Fruit fly (Drosophila melanogaster): ENCODE data around the gene CG3345.
A peak's percentile ranks its signal among the peaks of the same experiment; 100 is the strongest.

CG3345 gene

dm6 chr2L:273603-274002 is 4.7 kb downstream of the CG3345 start, which contains the start of the genes mbm and CG11555 (continued):
- no peak for TF ChIP-seq CG17186 (GFP tag; optimal IDR thresholded peaks at IDR 0.05)
- no peak for TF ChIP-seq Aef1 (GFP tag; IDR thresholded peaks at IDR 0.05)
- no peak for TF ChIP-seq tin (GFP tag; optimal IDR thresholded peaks at IDR 0.05)
- TF ChIP-seq CG10431 (GFP tag; optimal IDR thresholded peaks at IDR 0.05) = no peak
- TF ChIP-seq dmrt11E (tag; optimal IDR thresholded peaks at IDR 0.05) = peak; percentile 38
- no peak for TF ChIP-seq onecut (GFP tag; IDR thresholded peaks at IDR 0.05)
- TF ChIP-seq Lim3 (GFP tag; IDR thresholded peaks at IDR 0.05) = no peak
- TF ChIP-seq bsh (GFP tag; optimal IDR thresholded peaks at IDR 0.05) = peak in 1 of 2 experiments; percentile 24
- TF ChIP-seq Trl (optimal IDR thresholded peaks at IDR 0.05) = no peak
- TF ChIP-seq Trl (GFP tag; optimal IDR thresholded peaks at IDR 0.05) = no peak
- no peak for TF ChIP-seq p53 (GFP tag; optimal IDR thresholded peaks at IDR 0.05)
- no peak for TF ChIP-seq sima (GFP tag; optimal IDR thresholded peaks at IDR 0.05)
- no peak for TF ChIP-seq pnt (GFP tag; optimal IDR thresholded peaks at IDR 0.05)
- TF ChIP-seq pho (GFP tag; optimal IDR thresholded peaks at IDR 0.05) = no peak
- TF ChIP-seq dpn (GFP tag; optimal IDR thresholded peaks at IDR 0.05) = peak in 1 of 2 experiments; percentile 19
- no peak for TF ChIP-seq CG10654 (GFP tag; optimal IDR thresholded peaks at IDR 0.05)
- no peak for TF ChIP-seq CG32767 (GFP tag; IDR thresholded peaks at IDR 0.05)
- TF ChIP-seq tap (tag; optimal IDR thresholded peaks at IDR 0.05) = no peak
- peak; percentile 79 for TF ChIP-seq bigmax (GFP tag; optimal IDR thresholded peaks at IDR 0.05)
- TF ChIP-seq emc (GFP tag; optimal IDR thresholded peaks at IDR 0.05) = no peak
- no peak for TF ChIP-seq Ets65A (GFP tag)
- peak in 1 of 3 experiments; percentile 15 for TF ChIP-seq lola (GFP tag; optimal IDR thresholded peaks at IDR 0.05)
- TF ChIP-seq az2 (GFP tag; optimal IDR thresholded peaks at IDR 0.05) = no peak
- TF ChIP-seq CG31224 (GFP tag; IDR thresholded peaks at IDR 0.05) = 0 out of 2 replicates have a peak, but pooled peaks have one; percentile 15
- TF ChIP-seq Nf-YA (GFP tag; IDR thresholded peaks at IDR 0.05) = no peak
- no peak for TF ChIP-seq gsb (GFP tag; IDR thresholded peaks at IDR 0.05)
- no peak for TF ChIP-seq ci (GFP tag; IDR thresholded peaks at IDR 0.05)
- no peak for TF ChIP-seq zfh1 (GFP tag; IDR thresholded peaks at IDR 0.05)
- TF ChIP-seq btn (GFP tag; optimal IDR thresholded peaks at IDR 0.05) = no peak
- TF ChIP-seq Side (GFP tag; optimal IDR thresholded peaks at IDR 0.05) = no peak
- peak; percentile 46 for TF ChIP-seq CG3995 (GFP tag; optimal IDR thresholded peaks at IDR 0.05)
- TF ChIP-seq seq (GFP tag; IDR thresholded peaks at IDR 0.05) = no peak
- no peak for TF ChIP-seq CG1792 (GFP tag; optimal IDR thresholded peaks at IDR 0.05)
- TF ChIP-seq CG6654 (GFP tag; optimal IDR thresholded peaks at IDR 0.05) = no peak
- no peak for TF ChIP-seq cato (GFP tag; optimal IDR thresholded peaks at IDR 0.05; ENCODE audit: borderline replicate concordance)
- no peak for TF ChIP-seq fd102C (GFP tag; optimal IDR thresholded peaks at IDR 0.05)
- TF ChIP-seq row (GFP tag; IDR thresholded peaks at IDR 0.05) = peak; percentile 80
- TF ChIP-seq CG3847 (GFP tag; IDR thresholded peaks at IDR 0.05) = no peak
- TF ChIP-seq phol (tag; optimal IDR thresholded peaks at IDR 0.05) = peak; percentile 56
- TF ChIP-seq CG10267 (tag; optimal IDR thresholded peaks at IDR 0.05) = peak; percentile 6
- TF ChIP-seq nau (GFP tag; optimal IDR thresholded peaks at IDR 0.05) = no peak
- TF ChIP-seq B-H1 (GFP tag; IDR thresholded peaks at IDR 0.05) = no peak
- peak; percentile 60 for TF ChIP-seq grau (tag; optimal IDR thresholded peaks at IDR 0.05)
- TF ChIP-seq CG12391 (tag; optimal IDR thresholded peaks at IDR 0.05) = peak; percentile 60
- peak; percentile 64 for TF ChIP-seq Scr (GFP tag; IDR thresholded peaks at IDR 0.05; ENCODE audit: partially characterized antibody)
- TF ChIP-seq gfzf (GFP tag; optimal IDR thresholded peaks at IDR 0.05) = no peak
- no peak for TF ChIP-seq Myb (GFP tag; optimal IDR thresholded peaks at IDR 0.05)
- peak; percentile 40 for TF ChIP-seq CG13296 (GFP tag; optimal IDR thresholded peaks at IDR 0.05)
- TF ChIP-seq CG8290 (GFP tag; optimal IDR thresholded peaks at IDR 0.05) = no peak
- no peak for TF ChIP-seq CG8290 (tag; optimal IDR thresholded peaks at IDR 0.05)
- TF ChIP-seq Opbp (GFP tag; IDR thresholded peaks at IDR 0.05; ENCODE audit: partially characterized antibody) = no peak
- peak; percentile 10 for TF ChIP-seq Hr3 (GFP tag; optimal IDR thresholded peaks at IDR 0.05)
- TF ChIP-seq wor (GFP tag; IDR thresholded peaks at IDR 0.05) = no peak
